Fruit fly (Drosophila melanogaster): Measurements from ENCODE around the gene Ack.

Ack gene

dm6 chr3L:4070221-4070995, 37.6 kb upstream of the Ack start (continued):
- no peak for TF ChIP-seq ash1 (GFP tag; optimal IDR thresholded peaks at IDR 0.05)
- TF ChIP-seq gro (GFP tag; optimal IDR thresholded peaks at IDR 0.05) = peak; percentile 90
- no peak for TF ChIP-seq Nf-YC (tag; optimal IDR thresholded peaks at IDR 0.05)
- TF ChIP-seq CG6683 (GFP tag; optimal IDR thresholded peaks at IDR 0.05) = peak; percentile 6
- TF ChIP-seq CG15073 (GFP tag; optimal IDR thresholded peaks at IDR 0.05) = peak; percentile 37
- peak; percentile 81 for TF ChIP-seq CG30431 (GFP tag; optimal IDR thresholded peaks at IDR 0.05)
- peak; percentile 69 for TF ChIP-seq CG13123 (GFP tag; optimal IDR thresholded peaks at IDR 0.05)
- peak; percentile 95 for TF ChIP-seq Dip3 (GFP tag; optimal IDR thresholded peaks at IDR 0.05)
- peak; percentile 72 for TF ChIP-seq CG9437 (GFP tag; optimal IDR thresholded peaks at IDR 0.05)
- TF ChIP-seq lola (GFP tag; optimal IDR thresholded peaks at IDR 0.05) = peak in 1 of 3 experiments; percentile 25
- no peak for TF ChIP-seq usp (GFP tag; optimal IDR thresholded peaks at IDR 0.05)
- TF ChIP-seq hb (GFP tag; IDR thresholded peaks at IDR 0.05; ENCODE audit: partially characterized antibody) = no peak
- TF ChIP-seq gce (GFP tag; IDR thresholded peaks at IDR 0.05) = peak; percentile 90
- TF ChIP-seq trem (tag; optimal IDR thresholded peaks at IDR 0.05) = peak; percentile 13
- no peak for TF ChIP-seq TFAM (GFP tag; optimal IDR thresholded peaks at IDR 0.05)
- peak; percentile 83 for TF ChIP-seq Fer1 (GFP tag; optimal IDR thresholded peaks at IDR 0.05)
- TF ChIP-seq CG6254 (GFP tag; optimal IDR thresholded peaks at IDR 0.05) = peak; percentile 54
- peak; percentile 94 for TF ChIP-seq tgo (GFP tag; IDR thresholded peaks at IDR 0.05)
- TF ChIP-seq CG17829 (tag; optimal IDR thresholded peaks at IDR 0.05) = peak; percentile 59
- peak; percentile 79 for TF ChIP-seq CG13296 (GFP tag; optimal IDR thresholded peaks at IDR 0.05)
- no peak for TF ChIP-seq CG17186 (GFP tag; optimal IDR thresholded peaks at IDR 0.05)
- no peak for TF ChIP-seq Hr39 (optimal IDR thresholded peaks at IDR 0.05)
- TF ChIP-seq ftz-f1 (GFP tag; optimal IDR thresholded peaks at IDR 0.05) = no peak
- TF ChIP-seq CG11456 (GFP tag; IDR thresholded peaks at IDR 0.05) = peak; percentile 97
- peak; percentile 84 for TF ChIP-seq CG10209 (GFP tag; optimal IDR thresholded peaks at IDR 0.05)
- peak; percentile 95 for TF ChIP-seq Ptx1 (GFP tag; IDR thresholded peaks at IDR 0.05)
- no peak for TF ChIP-seq CG16813 (GFP tag; IDR thresholded peaks at IDR 0.05; ENCODE audit: partially characterized antibody)
- TF ChIP-seq CG3838 (GFP tag; optimal IDR thresholded peaks at IDR 0.05) = peak; percentile 36
- TF ChIP-seq Optix (GFP tag; IDR thresholded peaks at IDR 0.05) = peak; percentile 90
- TF ChIP-seq Abd-B (GFP tag; optimal IDR thresholded peaks at IDR 0.05) = peak; percentile 89
- TF ChIP-seq Atf3 (GFP tag; optimal IDR thresholded peaks at IDR 0.05) = peak; percentile 76
- peak; percentile 87 for TF ChIP-seq CG7357 (GFP tag; IDR thresholded peaks at IDR 0.05)
- TF ChIP-seq Dip2 (GFP tag; IDR thresholded peaks at IDR 0.05) = peak; percentile 55
- peak; percentile 86 for TF ChIP-seq Atf-2 (GFP tag; optimal IDR thresholded peaks at IDR 0.05)
- peak; percentile 88; the same call in 2 of the 3 replicates for TF ChIP-seq jigr1 (GFP tag; IDR thresholded peaks at IDR 0.05)
- TF ChIP-seq tin (GFP tag; optimal IDR thresholded peaks at IDR 0.05) = peak; percentile 70
- peak; percentile 94 for TF ChIP-seq Sox102F (GFP tag; optimal IDR thresholded peaks at IDR 0.05)
- peak in 1 of 2 experiments; percentile 36 for TF ChIP-seq eve (GFP tag; optimal IDR thresholded peaks at IDR 0.05)
- TF ChIP-seq CG13287 (GFP tag; IDR thresholded peaks at IDR 0.05; ENCODE audit: partially characterized antibody) = no peak
- peak; percentile 83 for TF ChIP-seq Chrac-16 (GFP tag; optimal IDR thresholded peaks at IDR 0.05)
- peak; percentile 58 for TF ChIP-seq vfl (GFP tag; optimal IDR thresholded peaks at IDR 0.05)
- TF ChIP-seq sob (GFP tag; IDR thresholded peaks at IDR 0.05) = peak; percentile 93
- TF ChIP-seq Drgx (GFP tag; IDR thresholded peaks at IDR 0.05) = peak; percentile 99
- peak; percentile 9 for TF ChIP-seq sqz (GFP tag; optimal IDR thresholded peaks at IDR 0.05)
- peak; percentile 60 for TF ChIP-seq CG6854 (GFP tag; optimal IDR thresholded peaks at IDR 0.05)
- TF ChIP-seq kah (GFP tag; optimal IDR thresholded peaks at IDR 0.05) = peak; percentile 63
- TF ChIP-seq CG2120 (GFP tag; optimal IDR thresholded peaks at IDR 0.05) = peak; percentile 95
- peak; percentile 49 for TF ChIP-seq Deaf1 (tag; optimal IDR thresholded peaks at IDR 0.05)
- TF ChIP-seq CG18764 (GFP tag; optimal IDR thresholded peaks at IDR 0.05) = peak; percentile 58
- TF ChIP-seq CG1529 (GFP tag; optimal IDR thresholded peaks at IDR 0.05) = peak; percentile 68

All from whole organism, embryonic.